Fruit fly (Drosophila melanogaster): ENCODE results near the gene pygo.

- TF ChIP-seq usp (GFP tag; optimal IDR thresholded peaks at IDR 0.05) (no peak), Myc (optimal IDR thresholded peaks at IDR 0.05) (no peak), Hnf4 (GFP tag; optimal IDR thresholded peaks at IDR 0.05) (no peak), Hr78 (GFP tag; optimal IDR thresholded peaks at IDR 0.05) (no peak), sage (GFP tag; optimal IDR thresholded peaks at IDR 0.05) (no peak), jim (GFP tag; optimal IDR thresholded peaks at IDR 0.05) (no peak), psq (GFP tag; optimal IDR thresholded peaks at IDR 0.05) (no peak), Vsx2 (GFP tag; optimal IDR thresholded peaks at IDR 0.05; ENCODE audit: partially characterized antibody) (no peak), OdsH (GFP tag; optimal IDR thresholded peaks at IDR 0.05) (no peak), foxo (GFP tag; optimal IDR thresholded peaks at IDR 0.05) (no peak), Abd-B (GFP tag; optimal IDR thresholded peaks at IDR 0.05) (no peak)
Measured at dm6 chr3R:31559781-31560180, 20.7 kb downstream of the pygo start.
